Worm (Caenorhabditis elegans) whole organism, L1 larva: ENCODE measurements around the gene M03C11.3.

Experiments
- C04F5.9 ChIP-seq: sonication (generic microtip); optimal IDR thresholded peaks from 2 replicates; lab custom pipeline; 2016; ENCODE audit warnings: missing genetic modification characterization, missing compliant biosample characterization
- C34B4.2 ChIP-seq: sonication (generic microtip); optimal IDR thresholded peaks from 2 replicates; lab custom pipeline; 2017; ENCODE audit warnings: mild to moderate bottlenecking, missing genetic modification characterization, missing compliant biosample characterization
- F16B12.6 ChIP-seq: fragments of 150-350 bp; optimal IDR thresholded peaks from 2 replicates; lab custom pipeline; 2014; ENCODE audit warnings: missing biosample characterization, missing genetic modification characterization
- aha-1 ChIP-seq: fragments of 150-350 bp; optimal IDR thresholded peaks from 2 replicates; lab custom pipeline; 2014; ENCODE audit warnings: missing biosample characterization, missing genetic modification characterization
- aly-2 ChIP-seq: fragments of 150-350 bp; optimal IDR thresholded peaks from 2 replicates; lab custom pipeline; 2014; ENCODE audit warnings: missing biosample characterization, missing genetic modification characterization
- ama-1 ChIP-seq: fragments of 150-350 bp; optimal IDR thresholded peaks from 2 replicates; lab custom pipeline; 2014
- blmp-1 ChIP-seq: fragments of 150-350 bp; optimal IDR thresholded peaks from 2 replicates; lab custom pipeline; 2014; ENCODE audit warnings: missing biosample characterization, missing genetic modification characterization
- ceh-63 ChIP-seq: fragments of 200-800 bp; sonication (Bioruptor generic); optimal IDR thresholded peaks from 2 replicates; lab custom pipeline; 2018; ENCODE audit warnings: mild to moderate bottlenecking, missing genetic modification characterization, missing compliant biosample characterization
- ces-1 ChIP-seq: fragments of 150-350 bp; optimal IDR thresholded peaks from 2 replicates; lab custom pipeline; 2014; ENCODE audit warnings: missing biosample characterization, missing genetic modification reagents, missing genetic modification characterization
- dpl-1 ChIP-seq, 3 experiments: fragments of 150-350 bp in 2 of 3; sonication (generic microtip) in 1 of 3; optimal IDR thresholded peaks; 2 replicates each; lab custom pipeline; 2014 to 2017; ENCODE audit warnings: missing biosample characterization in 3 of 3, missing genetic modification characterization in 3 of 3, missing genetic modification reagents in 3 of 3
- dsc-1 ChIP-seq: sonication (generic microtip); optimal IDR thresholded peaks from 2 replicates; lab custom pipeline; 2016; ENCODE audit warnings: mild to moderate bottlenecking, missing genetic modification characterization, missing compliant biosample characterization
- efl-1 ChIP-seq, 4 experiments: fragments of 150-350 bp; optimal IDR thresholded peaks in 3 of 4; peaks in 1 of 4; 1 replicate in 1 of 4; 2 replicates in 3 of 4; lab custom pipeline; 2014; ENCODE audit warnings: missing biosample characterization in 2 of 4, missing genetic modification characterization in 2 of 4, missing genetic modification reagents in 2 of 4
- efl-3 ChIP-seq: fragments of 200-800 bp; sonication (Bioruptor generic); optimal IDR thresholded peaks from 2 replicates; lab custom pipeline; 2018; ENCODE audit warnings: mild to moderate bottlenecking, missing genetic modification characterization, missing compliant biosample characterization
- egl-27 ChIP-seq, 2 experiments: fragments of 150-350 bp in 1 of 2; sonication (generic microtip); optimal IDR thresholded peaks; 3 replicates each; lab custom pipeline; 2017 to 2018; ENCODE audit warnings: missing biosample characterization in 2 of 2, missing genetic modification characterization in 2 of 2, missing genetic modification reagents in 2 of 2
- elt-2 ChIP-seq: sonication (generic microtip); optimal IDR thresholded peaks from 2 replicates; lab custom pipeline; 2016; ENCODE audit warnings: missing genetic modification characterization, mild to moderate bottlenecking, inconsistent platforms, missing compliant biosample characterization, missing genetic modification reagents
- ets-5 ChIP-seq: fragments of 200-800 bp; sonication (Bioruptor generic); IDR thresholded peaks from 2 replicates; pipeline ENCODE4 v1.3.6; 2022; ENCODE audit warnings: missing genetic modification characterization, missing compliant biosample characterization
- fkh-10 ChIP-seq: sonication (generic microtip); optimal IDR thresholded peaks from 2 replicates; lab custom pipeline; 2017; ENCODE audit warnings: missing biosample characterization, missing genetic modification reagents, missing genetic modification characterization
- grh-1 ChIP-seq: fragments of 200-800 bp; sonication (Bioruptor generic); IDR thresholded peaks from 2 replicates; pipeline ENCODE4 v1.3.6; 2022; ENCODE audit warnings: missing genetic modification reagents, missing genetic modification characterization, missing compliant biosample characterization
- hlh-17 ChIP-seq: fragments of 200-800 bp; sonication (Bioruptor generic); optimal IDR thresholded peaks from 2 replicates; lab custom pipeline; 2018; ENCODE audit warnings: missing genetic modification characterization, mild to moderate bottlenecking, missing compliant biosample characterization, moderate library complexity, borderline replicate concordance
- irx-1 ChIP-seq: sonication (generic microtip); optimal IDR thresholded peaks from 2 replicates; lab custom pipeline; 2016; ENCODE audit warnings: missing genetic modification characterization, missing compliant biosample characterization
- isw-1 ChIP-seq: fragments of 200-800 bp; sonication (Bioruptor generic); IDR thresholded peaks from 2 replicates; pipeline ENCODE4 v1.3.6; 2022; ENCODE audit warnings: missing genetic modification characterization, missing compliant biosample characterization
- jun-1 ChIP-seq: fragments of 150-350 bp; optimal IDR thresholded peaks from 2 replicates; lab custom pipeline; 2014; ENCODE audit warnings: missing biosample characterization, missing genetic modification reagents, missing genetic modification characterization
- lin-15B ChIP-seq: fragments of 150-350 bp; sonication (generic microtip); optimal IDR thresholded peaks from 3 replicates; lab custom pipeline; 2014; ENCODE audit warnings: missing biosample characterization, missing genetic modification characterization
- lin-39 ChIP-seq: fragments of 150-350 bp; optimal IDR thresholded peaks from 2 replicates; lab custom pipeline; 2014; ENCODE audit warnings: missing biosample characterization, missing genetic modification reagents, missing genetic modification characterization
- lir-3 ChIP-seq: sonication (generic microtip); optimal IDR thresholded peaks from 2 replicates; lab custom pipeline; 2016; ENCODE audit warnings: mild to moderate bottlenecking, missing genetic modification characterization, moderate library complexity, missing compliant biosample characterization; ENCODE audit not compliant: poor library complexity
- mdl-1 ChIP-seq, 2 experiments: fragments of 150-350 bp; optimal IDR thresholded peaks; 2 replicates each; lab custom pipeline; 2014 to 2017; ENCODE audit warnings: missing biosample characterization in 2 of 2, missing genetic modification characterization in 2 of 2, inconsistent platforms in 1 of 2
- mef-2 ChIP-seq: fragments of 150-350 bp; optimal IDR thresholded peaks from 2 replicates; lab custom pipeline; 2014; ENCODE audit warnings: missing biosample characterization, missing genetic modification characterization
- nhr-11 ChIP-seq: fragments of 150-350 bp; optimal IDR thresholded peaks from 2 replicates; lab custom pipeline; 2014; ENCODE audit warnings: missing biosample characterization, missing genetic modification characterization
- nhr-12 ChIP-seq: sonication (generic microtip); optimal IDR thresholded peaks from 2 replicates; lab custom pipeline; 2017; ENCODE audit warnings: missing biosample characterization, missing genetic modification characterization
- nhr-19 ChIP-seq: fragments of 200-800 bp; sonication (Bioruptor generic); conservative IDR thresholded peaks from 2 replicates; pipeline ENCODE4 v1.3.6; 2022; ENCODE audit warnings: missing genetic modification characterization, missing compliant biosample characterization
- nhr-20 ChIP-seq: sonication (generic microtip); optimal IDR thresholded peaks from 2 replicates; lab custom pipeline; 2016; ENCODE audit warnings: mild to moderate bottlenecking, missing genetic modification characterization, missing compliant biosample characterization
- nhr-237 ChIP-seq: fragments of 150-350 bp; optimal IDR thresholded peaks from 2 replicates; lab custom pipeline; 2014; ENCODE audit warnings: missing biosample characterization, missing genetic modification characterization
- nhr-28 ChIP-seq: fragments of 150-350 bp; optimal IDR thresholded peaks from 2 replicates; lab custom pipeline; 2014; ENCODE audit warnings: missing biosample characterization, missing genetic modification characterization
- nhr-71 ChIP-seq: sonication (generic microtip); optimal IDR thresholded peaks from 2 replicates; lab custom pipeline; 2016; ENCODE audit warnings: mild to moderate bottlenecking, missing genetic modification characterization, moderate library complexity, missing compliant biosample characterization
- nhr-76 ChIP-seq: sonication (generic microtip); optimal IDR thresholded peaks from 2 replicates; lab custom pipeline; 2017; ENCODE audit warnings: missing biosample characterization, missing genetic modification characterization
- nhr-84 ChIP-seq: sonication (generic microtip); optimal IDR thresholded peaks from 2 replicates; lab custom pipeline; 2017; ENCODE audit warnings: missing biosample characterization, missing genetic modification characterization
- pag-3 ChIP-seq: sonication (generic microtip); optimal IDR thresholded peaks from 2 replicates; lab custom pipeline; 2017; ENCODE audit warnings: missing genetic modification characterization, mild to moderate bottlenecking, missing compliant biosample characterization, antibody characterized with exemption, borderline replicate concordance; ENCODE audit not compliant: insufficient read depth
- rnt-1 ChIP-seq: sonication (generic microtip); optimal IDR thresholded peaks from 2 replicates; lab custom pipeline; 2016; ENCODE audit warnings: mild to moderate bottlenecking, missing genetic modification characterization, moderate library complexity, missing compliant biosample characterization
- skn-1 ChIP-seq: fragments of 150-350 bp; optimal IDR thresholded peaks from 2 replicates; lab custom pipeline; 2014; ENCODE audit warnings: missing biosample characterization, missing genetic modification characterization
- snpc-4 ChIP-seq: fragments of 150-350 bp; optimal IDR thresholded peaks from 2 replicates; lab custom pipeline; 2014; ENCODE audit warnings: missing biosample characterization, missing genetic modification characterization
- sox-4 ChIP-seq: sonication (generic microtip); optimal IDR thresholded peaks from 2 replicates; lab custom pipeline; 2016; ENCODE audit warnings: missing genetic modification characterization, missing compliant biosample characterization
- swsn-7 ChIP-seq: sonication (generic microtip); optimal IDR thresholded peaks from 2 replicates; lab custom pipeline; 2016; ENCODE audit warnings: missing genetic modification characterization, missing compliant biosample characterization
- tbx-2 ChIP-seq: sonication (generic microtip); optimal IDR thresholded peaks from 2 replicates; lab custom pipeline; 2016; ENCODE audit warnings: missing genetic modification characterization, missing compliant biosample characterization
- tlp-1 ChIP-seq: fragments of 150-350 bp; optimal IDR thresholded peaks from 2 replicates; lab custom pipeline; 2014; ENCODE audit warnings: missing biosample characterization, missing genetic modification characterization
- unc-130 ChIP-seq: fragments of 150-350 bp; optimal IDR thresholded peaks from 2 replicates; lab custom pipeline; 2017; ENCODE audit warnings: missing biosample characterization, missing genetic modification characterization, inconsistent platforms
- unc-30 ChIP-seq: sonication (generic microtip); optimal IDR thresholded peaks from 2 replicates; lab custom pipeline; 2017; ENCODE audit warnings: missing biosample characterization, missing genetic modification characterization
- unc-62 ChIP-seq: fragments of 150-350 bp; optimal IDR thresholded peaks from 2 replicates; lab custom pipeline; 2014; ENCODE audit warnings: missing biosample characterization, missing genetic modification reagents, missing genetic modification characterization
- unc-86 ChIP-seq: sonication (generic microtip); optimal IDR thresholded peaks from 2 replicates; lab custom pipeline; 2016; ENCODE audit warnings: missing genetic modification characterization, missing compliant biosample characterization
- zag-1 ChIP-seq: fragments of 150-350 bp; optimal IDR thresholded peaks from 2 replicates; lab custom pipeline; 2014; ENCODE audit warnings: missing biosample characterization, missing genetic modification characterization
- ztf-11 ChIP-seq, 2 experiments: sonication (generic microtip); optimal IDR thresholded peaks; 2 replicates each; lab custom pipeline; 2016 to 2017; ENCODE audit warnings: missing genetic modification characterization in 2 of 2, missing biosample characterization in 1 of 2, missing compliant biosample characterization in 1 of 2
- ztf-4 ChIP-seq: fragments of 150-350 bp; optimal IDR thresholded peaks from 2 replicates; lab custom pipeline; 2014; ENCODE audit warnings: missing biosample characterization, missing genetic modification characterization

Gene M03C11.3

ce11 chrIII:10460427-10461163, 55.7 kb downstream of the M03C11.3 start, which contains the start of gene ecps-1 (continued):
- TF ChIP-seq nhr-71 (peak; percentile 96), nhr-28 (no peak), lin-15B (tag; lab: Kevin White, UChicago) (peak; percentile 93), ets-5 (no peak), ama-1 (lab: Kevin White, UChicago) (no peak), efl-1 (optimal IDR thresholded peaks at IDR 0.05; lab: Kevin White, UChicago) (peak; percentile 88 to 92), efl-1 (GFP tag; optimal IDR thresholded peaks at IDR 0.05 in 1 of 2; lab: Kevin White, UChicago) (peak; percentile 78 to 98), nhr-76 (no peak), mdl-1 (tag; optimal IDR thresholded peaks at IDR 0.05; lab: Kevin White, UChicago) (peak in 1 of 2 experiments; percentile 47), aha-1 (tag; lab: Kevin White, UChicago) (no peak), aly-2 (tag; lab: Kevin White, UChicago) (peak; percentile 89), ceh-63 (peak; percentile 91), C34B4.2 (tag; lab: Kevin White, UChicago) (no peak), grh-1 (GFP tag; lab: Robert Waterston, UW) (peak; percentile 61; the same call in 1 of the 2 replicates), unc-62 (GFP tag; lab: Kevin White, UChicago) (no peak), sox-4 (tag; lab: Kevin White, UChicago) (peak; percentile 91), lin-39 (tag; lab: Kevin White, UChicago) (peak; percentile 83), unc-130 (tag; lab: Kevin White, UChicago) (peak; percentile 0), ztf-4 (peak; percentile 51), tbx-2 (tag; lab: Kevin White, UChicago) (peak; percentile 92), rnt-1 (tag; lab: Kevin White, UChicago) (peak; percentile 98), blmp-1 (no peak), F16B12.6 (tag; lab: Kevin White, UChicago) (peak; percentile 69), fkh-10 (peak; percentile 78), mef-2 (tag; lab: Kevin White, UChicago) (no peak), nhr-84 (tag; lab: Kevin White, UChicago) (no peak), lir-3 (tag; lab: Kevin White, UChicago) (peak; percentile 95), egl-27 (tag; optimal IDR thresholded peaks at IDR 0.05; lab: Kevin White, UChicago) (peak in 1 of 2 experiments; percentile 22), nhr-20 (tag; lab: Kevin White, UChicago) (peak; percentile 92), nhr-237 (peak; percentile 68), unc-86 (peak; percentile 87), ztf-11 (tag; optimal IDR thresholded peaks at IDR 0.05; lab: Kevin White, UChicago) (peak in 1 of 2 experiments; percentile 95), hlh-17 (GFP tag; lab: Kevin White, UChicago) (no peak), ces-1 (GFP tag; lab: Kevin White, UChicago) (no peak)

- TF ChIP-seq ets-5 (no peak), swsn-7 (tag; lab: Kevin White, UChicago) (peak; percentile 81), elt-2 (tag; lab: Kevin White, UChicago) (no peak), nhr-19 (peak; percentile 79), unc-30 (no peak), pag-3 (tag; lab: Kevin White, UChicago) (no peak), zag-1 (no peak), grh-1 (GFP tag; lab: Robert Waterston, UW) (peak; percentile 60), C04F5.9 (peak; percentile 11), efl-3 (GFP tag; lab: Kevin White, UChicago) (peak; percentile 66), jun-1 (tag; lab: Kevin White, UChicago) (peak; percentile 70), dsc-1 (tag; lab: Kevin White, UChicago) (peak; percentile 83), lin-15B (tag; lab: Kevin White, UChicago) (peak; percentile 41), nhr-12 (tag; lab: Kevin White, UChicago) (no peak), nhr-76 (peak; percentile 44), irx-1 (peak; percentile 39), tlp-1 (no peak), dpl-1 (GFP tag; optimal IDR thresholded peaks at IDR 0.05; lab: Kevin White, UChicago) (peak; percentile 63 to 69 (median 68)), snpc-4 (tag; lab: Kevin White, UChicago) (peak; percentile 69), skn-1 (peak; percentile 73), isw-1 (GFP tag; lab: Robert Waterston, UW) (peak; percentile 65), ztf-4 (peak; percentile 65), nhr-11 (tag; lab: Kevin White, UChicago) (no peak), nhr-71 (peak; percentile 75), mef-2 (tag; lab: Kevin White, UChicago) (no peak)
Observed at ce11 chrIII:10461164-10461546, 56.3 kb downstream of the M03C11.3 start, which contains the start of gene atx-2. atx-2 (plus strand) TSS chrIII:10461389.
